Worm (Caenorhabditis elegans): ENCODE results near the gene mix-1.

DNA sequence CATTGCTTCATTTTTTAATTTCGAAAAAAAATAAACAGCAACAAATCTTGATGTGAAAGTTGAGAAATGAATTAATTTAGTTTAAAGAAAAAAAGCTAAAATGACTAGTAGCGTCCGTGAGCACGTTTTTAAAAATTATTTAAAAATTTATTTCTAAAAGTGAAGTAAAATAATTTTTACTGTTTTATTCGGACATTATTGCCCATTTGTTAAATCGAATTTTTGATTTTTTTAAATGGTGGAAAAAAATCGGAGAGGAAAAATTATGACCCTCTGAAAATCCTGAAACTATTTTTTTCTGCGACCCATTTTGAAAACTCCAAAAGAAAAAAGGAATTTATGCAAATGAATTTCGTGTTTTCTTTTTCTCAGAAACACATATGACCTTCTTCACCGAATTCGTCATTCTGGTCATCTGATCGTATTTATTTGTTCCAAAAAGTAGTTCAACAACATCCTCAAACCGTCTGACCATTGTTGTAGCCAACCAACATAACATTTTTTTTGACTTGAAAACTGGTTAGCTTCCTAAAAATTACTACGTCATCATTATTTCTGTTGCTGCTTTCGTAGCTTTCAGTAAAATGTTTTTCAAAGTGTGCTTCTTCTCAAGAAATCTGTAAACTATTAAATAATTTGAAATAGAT is 61.9 kb downstream of the mix-1 start, which contains the start of gene F44F4.3:
- TF ChIP-seq ceh-6 (GFP tag; optimal IDR thresholded peaks at IDR 0.05) (no peak), nhr-11 (tag; optimal IDR thresholded peaks at IDR 0.05) (no peak), hlh-6 (tag; optimal IDR thresholded peaks at IDR 0.05) (no peak), hlh-30 (tag; optimal IDR thresholded peaks at IDR 0.05; ENCODE audit: insufficient read depth) (no peak), dmd-4 (tag; optimal IDR thresholded peaks at IDR 0.05; ENCODE audit: borderline replicate concordance) (no peak), mec-3 (tag; optimal IDR thresholded peaks at IDR 0.05; ENCODE audit: borderline replicate concordance) (no peak), ceh-9 (tag; optimal IDR thresholded peaks at IDR 0.05) (no peak), ama-1 (optimal IDR thresholded peaks at IDR 0.05) (no peak), pha-4 (tag; optimal IDR thresholded peaks at IDR 0.05) (no peak), pax-1 (tag; optimal IDR thresholded peaks at IDR 0.05) (no peak), ceh-30 (tag; optimal IDR thresholded peaks at IDR 0.05) (no peak)
